Worm (Caenorhabditis elegans) whole organism, dauer: ENCODE results near the gene atic-1.
"Not testable (repeated sequence)": the region's sequence is repeated elsewhere in the genome, so short reads cannot be mapped to it uniquely, and the experiment has no call there.

ENCODE experiments used
- unc-62 ChIP-seq: sonication (generic microtip); optimal IDR thresholded peaks from 2 replicates; lab custom pipeline; 2017; ENCODE audit warnings: missing biosample characterization, missing genetic modification reagents, missing genetic modification characterization

Gene atic-1

ce11 chrIV:7924975-7925828 lies 43.4 kb downstream of the atic-1 start:
- TF ChIP-seq unc-62 (GFP tag; lab: Kevin White, UChicago), result no peak

ce11 chrIV:7926102-7926840 lies 44.4 kb downstream of the atic-1 start, which contains the start of gene rps-2:
Gene rps-2, minus strand, starts transcription at chrIV:7926391.
- no peak for TF ChIP-seq unc-62 (GFP tag; lab: Kevin White, UChicago)

- TF ChIP-seq unc-62 (GFP tag; lab: Kevin White, UChicago), result no peak
Measured at ce11 chrIV:7927218-7927617, 45.4 kb downstream of the atic-1 start, which contains the start of gene C49H3.12. Gene C49H3.12, minus strand, starts transcription at chrIV:7927318.

ce11 chrIV:7927852-7928251 lies 46.0 kb downstream of the atic-1 start, which contains the start of gene gcy-8:
Gene gcy-8, plus strand, starts transcription at chrIV:7928152.
- no peak for TF ChIP-seq unc-62 (GFP tag; lab: Kevin White, UChicago)

DNA sequence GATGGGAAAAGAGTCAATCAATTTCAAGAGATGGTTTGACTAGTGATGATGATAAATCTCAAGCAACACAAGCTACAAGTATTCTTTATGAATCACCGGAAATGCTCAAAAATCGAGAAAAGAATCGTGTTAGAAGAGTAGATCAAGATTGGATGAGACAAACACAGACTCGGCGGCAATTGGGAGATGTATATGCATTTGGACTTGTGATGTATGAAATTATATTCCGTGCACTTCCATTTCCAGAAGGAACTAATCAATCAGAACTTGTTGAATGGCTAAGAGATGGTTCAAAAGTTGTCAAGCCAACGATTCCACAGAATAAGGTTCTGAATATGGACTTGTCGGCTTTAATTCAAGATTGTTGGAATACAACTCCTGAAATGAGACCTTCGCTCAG lies 50.0 kb downstream of the atic-1 start:
- no peak for TF ChIP-seq unc-62 (GFP tag; lab: Kevin White, UChicago)

DNA sequence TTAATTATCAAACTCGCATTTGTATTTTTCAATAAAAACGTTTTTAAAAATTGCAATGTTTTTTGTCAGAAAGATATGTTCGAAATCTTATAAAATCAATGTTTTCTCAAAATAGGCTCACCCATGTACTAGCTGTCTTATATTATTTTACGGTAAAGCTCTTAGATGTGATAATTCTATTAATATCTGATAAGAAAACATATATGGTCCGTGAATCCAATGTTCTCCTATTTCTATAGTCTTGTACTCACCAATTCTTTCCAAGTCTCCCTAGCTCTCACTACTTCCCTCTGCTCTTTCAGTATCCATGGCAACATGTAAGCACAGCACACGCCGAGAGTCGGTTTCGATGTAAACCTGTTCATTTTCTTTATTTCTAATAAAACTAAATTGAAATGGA lies 51.9 kb downstream of the atic-1 start, which contains the start of gene bbs-2:
bbs-2 (plus strand) TSS at position 301 of the 400 bp plus-strand sequence.
- TF ChIP-seq unc-62 (GFP tag; lab: Kevin White, UChicago), result no peak

DNA sequence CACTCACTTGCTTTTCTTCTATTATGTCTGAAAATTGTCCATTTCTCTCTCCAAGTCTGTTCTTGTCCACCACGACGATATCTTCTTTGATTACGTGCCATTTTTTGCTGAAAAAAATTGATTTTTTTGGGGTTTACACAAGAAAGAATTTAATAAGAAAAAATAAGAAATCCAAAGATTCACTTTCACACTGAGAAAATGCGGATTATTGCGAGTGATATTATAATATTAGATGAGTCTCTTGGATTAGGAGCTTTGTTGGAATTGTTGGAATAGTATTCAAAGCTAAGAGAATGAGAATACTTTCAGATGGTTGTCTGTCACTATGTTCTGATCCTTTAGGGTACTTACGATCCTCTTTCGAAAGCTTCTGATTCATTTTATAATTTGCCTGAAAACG lies 57.0 kb downstream of the atic-1 start, which contains the start of gene F20D12.7:
F20D12.7 (minus strand) TSS at position 101 of the 400 bp plus-strand sequence.
- no peak for TF ChIP-seq unc-62 (GFP tag; lab: Kevin White, UChicago)

DNA sequence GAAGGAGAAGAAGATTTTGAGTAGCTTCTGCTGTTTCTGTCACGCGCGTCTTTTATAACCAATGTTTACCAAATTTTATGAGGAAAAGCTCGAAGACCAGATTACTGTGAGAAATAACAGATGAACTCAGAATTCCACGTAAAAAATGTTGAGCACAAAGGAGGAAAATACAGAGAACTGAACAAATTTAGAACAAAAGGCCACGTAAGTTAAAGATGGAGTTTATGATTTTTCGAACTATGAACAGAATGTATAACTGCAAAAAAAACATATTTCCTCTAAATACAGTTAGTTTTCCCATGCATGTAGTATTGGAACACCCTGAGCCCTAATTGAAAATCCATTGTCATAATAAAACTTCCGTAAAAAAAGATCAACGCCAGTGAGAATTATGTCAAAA lies 59.1 kb downstream of the atic-1 start, which contains the start of gene exc-9:
exc-9 (minus strand) TSS at position 101 of the 400 bp plus-strand sequence.
- TF ChIP-seq unc-62 (GFP tag; lab: Kevin White, UChicago), result no peak

ce11 chrIV:7943272-7943671 lies 61.4 kb downstream of the atic-1 start:
- TF ChIP-seq unc-62 (GFP tag; lab: Kevin White, UChicago), result no peak

ce11 chrIV:7946457-7946856 lies 64.6 kb downstream of the atic-1 start, which contains the start of gene czw-1:
Gene czw-1, minus strand, starts transcription at chrIV:7946825.
- no peak for TF ChIP-seq unc-62 (GFP tag; lab: Kevin White, UChicago)

- not testable (repeated sequence) for TF ChIP-seq unc-62 (GFP tag; lab: Kevin White, UChicago)
Measured at ce11 chrIV:7946899-7947499, 65.2 kb downstream of the atic-1 start, which contains the start of gene F20D12.12. Gene F20D12.12, plus strand, starts transcription at chrIV:7947440.

ce11 chrIV:7948290-7948689 lies 66.5 kb downstream of the atic-1 start, which contains the start of gene mcm-3AP:
Gene mcm-3AP, plus strand, starts transcription at chrIV:7948672.
- not testable (repeated sequence) for TF ChIP-seq unc-62 (GFP tag; lab: Kevin White, UChicago)
